Worm (Caenorhabditis elegans): ENCODE results near the gene C18H7.11.

ce11 chrIV:627237-627636, 30.5 kb downstream of the C18H7.11 start, which contains the start of gene nhr-76:
- TF ChIP-seq lin-11 (tag; optimal IDR thresholded peaks at IDR 0.05), result no peak
- no peak for TF ChIP-seq C38D4.7 (GFP tag; optimal IDR thresholded peaks at IDR 0.05)
- no peak for TF ChIP-seq ceh-18 (tag; optimal IDR thresholded peaks at IDR 0.05)
- TF ChIP-seq F13H6.1 (tag; optimal IDR thresholded peaks at IDR 0.05), result no peak
- no peak for TF ChIP-seq ceh-48 (tag; optimal IDR thresholded peaks at IDR 0.05)

Measured in whole organism, late embryonic.